Fruit fly (Drosophila melanogaster) whole organism, prepupa: ENCODE results near the gene Ugt316A1.

Experiments used
- CG11762 ChIP-seq: fragments of 200-800 bp; sonication (Bioruptor generic); optimal IDR thresholded peaks from 3 replicates; lab custom pipeline; 2016; ENCODE audit warnings: missing biosample characterization, missing genetic modification characterization; ENCODE audit not compliant: insufficient read depth
- CG3919 ChIP-seq: fragments of 200-800 bp; sonication (Bioruptor generic); optimal IDR thresholded peaks from 3 replicates; lab custom pipeline; 2016; ENCODE audit warnings: missing biosample characterization, missing genetic modification characterization
- CG6854 ChIP-seq: fragments of 200-800 bp; sonication (Bioruptor generic); optimal IDR thresholded peaks from 2 replicates; lab custom pipeline; 2017; ENCODE audit warnings: missing biosample characterization, mild to moderate bottlenecking, missing genetic modification characterization
- CG8632 ChIP-seq: fragments of 200-800 bp; sonication (Bioruptor generic); optimal IDR thresholded peaks from 3 replicates; lab custom pipeline; 2016; ENCODE audit warnings: missing biosample characterization, missing genetic modification characterization
- Eip75B ChIP-seq: fragments of 200-800 bp; sonication (Bioruptor generic); optimal IDR thresholded peaks from 3 replicates; lab custom pipeline; 2016; ENCODE audit warnings: missing biosample characterization, missing genetic modification characterization
- Hr38 ChIP-seq: sonication (Bioruptor generic); optimal IDR thresholded peaks from 2 replicates; lab custom pipeline; 2016; ENCODE audit warnings: missing biosample characterization, missing genetic modification characterization
- Lpt ChIP-seq: fragments of 200-800 bp; sonication (Bioruptor generic); optimal IDR thresholded peaks from 3 replicates; lab custom pipeline; 2016; ENCODE audit warnings: missing biosample characterization, missing genetic modification characterization
- Sox102F ChIP-seq: fragments of 200-800 bp; sonication (Bioruptor generic); optimal IDR thresholded peaks from 2 replicates; lab custom pipeline; 2016; ENCODE audit warnings: missing biosample characterization, mild to moderate bottlenecking, missing genetic modification characterization
- dsx ChIP-seq: fragments of 200-800 bp; optimal IDR thresholded peaks from 3 replicates; lab custom pipeline; 2019; ENCODE audit warnings: missing biosample characterization, mild to moderate bottlenecking, missing genetic modification characterization, moderate library complexity; ENCODE audit not compliant: poor library complexity, severe bottlenecking
- esn ChIP-seq: fragments of 200-800 bp; sonication (Bioruptor generic); optimal IDR thresholded peaks from 2 replicates; lab custom pipeline; 2016; ENCODE audit warnings: missing biosample characterization, mild to moderate bottlenecking, missing genetic modification characterization, moderate library complexity
- fd59A ChIP-seq: fragments of 200-800 bp; sonication (Bioruptor generic); optimal IDR thresholded peaks from 2 replicates; lab custom pipeline; 2017; ENCODE audit warnings: missing biosample characterization, mild to moderate bottlenecking, missing genetic modification characterization, missing genetic modification reagents
- svp ChIP-seq: fragments of 200-800 bp; sonication (Bioruptor generic); peaks from one replicate; lab custom pipeline; 2016; ENCODE audit warnings: missing biosample characterization, missing genetic modification characterization
- vri ChIP-seq: fragments of 200-800 bp; sonication (Bioruptor generic); optimal IDR thresholded peaks from 3 replicates; lab custom pipeline; 2016; ENCODE audit warnings: missing biosample characterization, mild to moderate bottlenecking, missing genetic modification characterization

DNA sequence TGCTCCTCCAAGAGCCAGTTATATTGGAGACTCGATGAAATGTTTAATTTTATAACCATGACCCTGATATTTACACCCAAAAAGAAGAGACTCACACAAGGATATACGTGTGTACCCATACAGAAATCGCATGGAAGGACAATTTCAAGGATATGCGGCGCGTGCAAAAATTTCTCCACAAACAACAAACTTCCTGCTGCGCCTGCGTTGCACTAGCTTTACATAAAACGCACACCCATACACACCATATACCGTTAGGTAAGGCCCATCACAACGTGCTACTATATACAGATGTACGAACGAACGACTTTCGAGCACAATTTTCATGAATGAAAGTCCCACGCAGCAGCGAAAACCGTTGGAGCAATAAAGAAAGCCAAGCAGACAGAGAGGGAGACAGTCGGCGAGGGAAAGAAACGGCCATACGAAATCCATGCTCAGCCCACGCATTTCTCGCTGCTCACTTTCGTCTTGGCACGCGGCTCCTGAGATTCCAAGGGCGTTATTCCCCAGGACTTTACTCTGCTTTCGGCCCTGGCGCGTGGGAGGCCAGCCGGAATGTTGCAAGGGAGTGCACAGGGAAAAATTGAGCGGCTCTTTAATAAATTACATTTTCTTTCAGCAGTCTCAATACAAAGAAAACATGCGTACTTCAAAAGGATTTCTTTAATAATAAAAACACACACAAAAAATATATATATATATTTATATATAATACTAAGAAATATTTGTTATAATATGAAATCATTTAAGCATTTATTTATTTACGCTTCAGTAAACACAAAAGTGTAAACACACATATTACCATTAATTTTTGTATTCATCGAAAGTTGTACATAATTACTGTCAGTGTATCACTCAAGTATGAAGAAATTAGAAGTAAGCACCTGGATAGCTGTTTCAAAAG is 25.0 kb upstream of the Ugt316A1 start:
- TF ChIP-seq CG11762, result no peak
- TF ChIP-seq CG8632 (GFP tag; lab: Kevin White, UChicago), result peak; percentile 49
- no peak for TF ChIP-seq Eip75B (GFP tag; lab: Kevin White, UChicago)
- no peak for TF ChIP-seq CG6854 (GFP tag; lab: Kevin White, UChicago)
- no peak for TF ChIP-seq Lpt (GFP tag; lab: Kevin White, UChicago)
- no peak for TF ChIP-seq vri (GFP tag; lab: Kevin White, UChicago)
- peak; percentile 40 for TF ChIP-seq svp (GFP tag; lab: Kevin White, UChicago)
- TF ChIP-seq CG3919 (GFP tag; lab: Kevin White, UChicago), result peak; percentile 15
- TF ChIP-seq dsx (GFP tag; lab: Kevin White, UChicago), result peak; percentile 11
- peak; percentile 28 for TF ChIP-seq esn (GFP tag; lab: Kevin White, UChicago)
- TF ChIP-seq fd59A (GFP tag; lab: Kevin White, UChicago), result no peak
- no peak for TF ChIP-seq Hr38 (GFP tag; lab: Kevin White, UChicago)
- no peak for TF ChIP-seq Sox102F (GFP tag; lab: Kevin White, UChicago)
